Worm (Caenorhabditis elegans): ENCODE data around the gene ttr-23.

The ttr-23 gene

DNA sequence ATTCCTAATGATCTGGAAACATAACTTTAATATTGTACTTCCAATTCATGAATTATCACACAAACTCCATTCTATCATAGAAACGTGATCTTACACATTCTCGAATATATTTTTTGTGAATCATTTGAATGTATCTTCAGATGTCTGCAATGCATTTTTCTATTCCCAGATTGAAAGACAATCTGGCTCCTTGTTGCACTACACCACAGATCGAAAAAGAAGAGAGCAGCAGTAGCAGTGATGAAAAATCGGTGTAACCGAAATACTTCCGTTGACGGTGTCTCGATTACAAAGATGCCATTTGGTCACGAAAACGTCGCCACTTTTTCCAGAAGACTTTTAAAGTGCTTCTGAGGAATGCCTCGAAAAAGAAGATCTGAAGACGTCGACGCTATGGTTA lies 49.6 kb downstream of the ttr-23 start, which contains the start of gene degt-1:
Gene degt-1 (plus strand): TSS at position 301 of the 400 bp plus-strand sequence.
- no peak for TF ChIP-seq hpl-2 (GFP tag; optimal IDR thresholded peaks at IDR 0.05)
- TF ChIP-seq nhr-85 (tag): no peak
- no peak for TF ChIP-seq nhr-77 (tag; optimal IDR thresholded peaks at IDR 0.05)
- TF ChIP-seq ceh-88 (GFP tag; IDR thresholded peaks at IDR 0.05): no peak
- no peak for TF ChIP-seq elt-2 (tag; optimal IDR thresholded peaks at IDR 0.05)
- TF ChIP-seq efl-1 (optimal IDR thresholded peaks at IDR 0.05): no peak
- peak in 1 of 2 experiments; percentile 64 for TF ChIP-seq efl-1 (GFP tag; optimal IDR thresholded peaks at IDR 0.05 in 1 of 2)
- TF ChIP-seq skn-1 (tag; optimal IDR thresholded peaks at IDR 0.05): no peak

DNA sequence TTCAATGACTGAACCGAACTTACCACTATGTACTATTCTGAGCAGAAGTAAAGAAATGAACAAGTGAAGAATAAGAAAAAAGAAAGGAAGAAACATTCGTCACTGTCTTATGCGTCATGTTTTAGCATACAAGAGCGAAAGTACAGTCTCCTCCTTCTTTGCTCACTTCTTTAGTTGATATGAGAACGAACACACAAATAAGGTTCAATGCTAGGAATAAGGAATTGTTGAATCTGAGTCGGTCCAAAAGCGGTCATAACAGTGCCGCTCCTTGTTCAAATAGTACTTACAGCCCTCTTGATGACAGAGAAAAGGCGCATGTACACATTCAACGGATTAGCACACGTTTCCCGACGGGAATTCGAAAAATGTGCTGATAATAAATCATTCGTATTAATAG lies 50.5 kb downstream of the ttr-23 start, which contains the start of gene F25D1.8:
Gene F25D1.8 (plus strand): TSS at position 301 of the 400 bp plus-strand sequence.
- TF ChIP-seq dsc-1 (tag; optimal IDR thresholded peaks at IDR 0.05) (no peak), ceh-63 (GFP tag; optimal IDR thresholded peaks at IDR 0.05) (no peak), pax-3 (tag; optimal IDR thresholded peaks at IDR 0.05) (no peak), swsn-7 (tag; optimal IDR thresholded peaks at IDR 0.05) (no peak), elt-2 (tag; optimal IDR thresholded peaks at IDR 0.05) (no peak), fkh-4 (tag; optimal IDR thresholded peaks at IDR 0.05; ENCODE audit: borderline replicate concordance) (no peak), tlp-1 (tag; optimal IDR thresholded peaks at IDR 0.05) (no peak), nhr-85 (tag) (no peak), egl-13 (tag; optimal IDR thresholded peaks at IDR 0.05) (no peak), zip-4 (GFP tag; optimal IDR thresholded peaks at IDR 0.05) (no peak), nhr-237 (tag; optimal IDR thresholded peaks at IDR 0.05) (no peak), C16A3.4 (tag; optimal IDR thresholded peaks at IDR 0.05) (no peak), mef-2 (tag; optimal IDR thresholded peaks at IDR 0.05) (no peak), fkh-8 (tag; optimal IDR thresholded peaks at IDR 0.05) (no peak), ceh-90 (tag; optimal IDR thresholded peaks at IDR 0.05) (no peak), jun-1 (tag; optimal IDR thresholded peaks at IDR 0.05) (no peak), ceh-82 (tag; optimal IDR thresholded peaks at IDR 0.05) (no peak), ets-5 (GFP tag; IDR thresholded peaks at IDR 0.05) (no peak), zag-1 (tag; optimal IDR thresholded peaks at IDR 0.05) (no peak), irx-1 (tag; optimal IDR thresholded peaks at IDR 0.05) (no peak)
